Fruit fly (Drosophila melanogaster) whole organism: ENCODE results near the gene eff.

ENCODE experiments used
- CG8478 ChIP-seq: fragments of >200 bp; optimal IDR thresholded peaks from 2 replicates; lab custom pipeline; 2018; ENCODE audit warnings: inconsistent platforms
- Dll ChIP-seq: fragments of >200 bp; optimal IDR thresholded peaks from 2 replicates; lab custom pipeline; 2017
- EcR ChIP-seq, 2 experiments: fragments of >200 bp; optimal IDR thresholded peaks; 2 replicates each; lab custom pipeline; 2017; ENCODE audit warnings: missing biosample characterization in 2 of 2, missing genetic modification characterization in 2 of 2, missing genetic modification reagents in 2 of 2
- pan ChIP-seq: fragments of >200 bp; optimal IDR thresholded peaks from 2 replicates; lab custom pipeline; 2017
- psq ChIP-seq: fragments of >200 bp; optimal IDR thresholded peaks from 2 replicates; lab custom pipeline; 2017
- usp ChIP-seq: fragments of >200 bp; optimal IDR thresholded peaks from 2 replicates; lab custom pipeline; 2017; ENCODE audit warnings: missing biosample characterization, missing genetic modification characterization, mixed read lengths

Gene eff

dm6 chr3R:14692971-14693253, 48.2 kb downstream of the eff start:
- TF ChIP-seq CG8478 (lab: Kevin White, UChicago) (no peak), usp (GFP tag; lab: Kevin White, UChicago) (no peak), pan (lab: Kevin White, UChicago) (no peak), psq (no peak), Dll (no peak), EcR (GFP tag; optimal IDR thresholded peaks at IDR 0.05; lab: Kevin White, UChicago) (no peak)

dm6 chr3R:14692230-14692970, 48.7 kb downstream of the eff start:
- TF ChIP-seq usp (GFP tag; lab: Kevin White, UChicago) (no peak), CG8478 (lab: Kevin White, UChicago) (no peak)

- TF ChIP-seq psq (no peak), EcR (GFP tag; optimal IDR thresholded peaks at IDR 0.05; lab: Kevin White, UChicago) (peak; percentile 48)
Observed at dm6 chr3R:14691019-14691777, 49.9 kb downstream of the eff start.

- TF ChIP-seq EcR (GFP tag; optimal IDR thresholded peaks at IDR 0.05; lab: Kevin White, UChicago), result peak in 1 of 2 experiments; percentile 9
- TF ChIP-seq usp (GFP tag; lab: Kevin White, UChicago), result no peak
- TF ChIP-seq pan (lab: Kevin White, UChicago), result no peak
- TF ChIP-seq Dll, result no peak
- no peak for TF ChIP-seq psq
Observed at dm6 chr3R:14690065-14690464, 51.1 kb downstream of the eff start.

- no peak for TF ChIP-seq EcR (GFP tag; optimal IDR thresholded peaks at IDR 0.05; lab: Kevin White, UChicago)
- no peak for TF ChIP-seq CG8478 (lab: Kevin White, UChicago)
- no peak for TF ChIP-seq Dll
- no peak for TF ChIP-seq pan (lab: Kevin White, UChicago)
- no peak for TF ChIP-seq usp (GFP tag; lab: Kevin White, UChicago)
- no peak for TF ChIP-seq psq
Observed at dm6 chr3R:14687296-14687695, 53.8 kb downstream of the eff start.

- TF ChIP-seq Dll (no peak), pan (lab: Kevin White, UChicago) (no peak), psq (no peak), EcR (GFP tag; optimal IDR thresholded peaks at IDR 0.05; lab: Kevin White, UChicago) (no peak)
Observed at dm6 chr3R:14683928-14684327, 57.2 kb downstream of the eff start.
